Worm (Caenorhabditis elegans): ENCODE results near the gene F35F10.13.

F35F10.13 gene

ce11 chrV:3275033-3275432 lies 43.8 kb downstream of the F35F10.13 start, which contains the start of gene T28A11.3:
Gene T28A11.3, plus strand, starts transcription at chrV:3275333.
- TF ChIP-seq daf-16 (GFP tag; optimal IDR thresholded peaks at IDR 0.05) (peak in 1 of 2 experiments; percentile 32), daf-16 (tag; optimal IDR thresholded peaks at IDR 0.05) (no peak), zfp-2 (tag; optimal IDR thresholded peaks at IDR 0.05) (no peak)

- peak; percentile 68 for TF ChIP-seq aha-1 (tag)
- TF ChIP-seq vab-7 (GFP tag; IDR thresholded peaks at IDR 0.05), result no peak
- peak in 1 of 2 experiments; percentile 55 for TF ChIP-seq unc-62 (GFP tag; optimal IDR thresholded peaks at IDR 0.05 in 1 of 2)
- TF ChIP-seq unc-62 (tag; optimal IDR thresholded peaks at IDR 0.05), result no peak
Measured at ce11 chrV:3273577-3274100, 45.2 kb downstream of the F35F10.13 start, which contains the start of gene T28A11.4. Gene T28A11.4, plus strand, starts transcription at chrV:3274050.

- TF ChIP-seq tra-1 (GFP tag; IDR thresholded peaks at IDR 0.05), result no peak
- TF ChIP-seq ces-1 (GFP tag; optimal IDR thresholded peaks at IDR 0.05), result no peak
Measured at ce11 chrV:3273156-3273555, 45.7 kb downstream of the F35F10.13 start, which contains the start of gene T28A11.20. Gene T28A11.20, minus strand, starts transcription at chrV:3273256.

- TF ChIP-seq dpl-1 (GFP tag; optimal IDR thresholded peaks at IDR 0.05) (no peak), lin-29 (GFP tag; IDR thresholded peaks at IDR 0.05) (no peak), unc-62 (GFP tag; optimal IDR thresholded peaks at IDR 0.05 in 1 of 2) (peak in 1 of 2 experiments; percentile 97), unc-62 (tag; optimal IDR thresholded peaks at IDR 0.05) (no peak), aha-1 (tag) (peak; percentile 31)
Measured at ce11 chrV:3269407-3269806, 49.5 kb downstream of the F35F10.13 start, which contains the start of gene T28A11.19. Gene T28A11.19, minus strand, starts transcription at chrV:3269514.
